Worm (Caenorhabditis elegans): ENCODE results near the gene let-268.

DNA sequence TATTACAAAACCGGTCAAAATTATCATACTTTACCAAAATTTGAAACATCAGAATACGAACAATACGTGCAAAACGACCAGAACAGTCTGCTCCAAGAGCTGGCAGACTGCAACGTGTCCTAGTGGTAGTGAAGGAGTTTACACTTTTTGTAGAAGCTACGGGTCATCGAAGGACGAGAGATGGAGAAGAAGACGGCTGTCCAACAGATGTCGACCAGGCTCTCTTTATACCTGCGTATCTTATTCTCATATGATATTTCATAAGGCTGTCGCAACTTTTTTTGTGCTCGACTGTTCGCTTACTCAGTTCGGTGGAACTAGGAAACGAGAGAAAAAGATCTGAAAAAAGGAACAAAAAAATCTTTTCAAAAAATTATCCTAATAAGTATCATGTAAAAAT is at the start of gene let-268:
- TF ChIP-seq ama-1 (optimal IDR thresholded peaks at IDR 0.05) (no peak), ztf-11 (tag; optimal IDR thresholded peaks at IDR 0.05) (no peak), nhr-237 (tag; optimal IDR thresholded peaks at IDR 0.05) (no peak), mep-1 (tag; optimal IDR thresholded peaks at IDR 0.05) (no peak), aha-1 (tag) (peak; percentile 7), F49E8.2 (tag; optimal IDR thresholded peaks at IDR 0.05; ENCODE audit: borderline replicate concordance) (no peak), lin-15B (tag; optimal IDR thresholded peaks at IDR 0.05) (no peak), Y105C5A.15 (GFP tag; IDR thresholded peaks at IDR 0.05) (no peak), spr-3 (GFP tag; optimal IDR thresholded peaks at IDR 0.05) (no peak), saeg-2 (GFP tag; IDR thresholded peaks at IDR 0.05) (no peak), tag-97 (GFP tag; IDR thresholded peaks at IDR 0.05) (no peak), dpl-1 (GFP tag; optimal IDR thresholded peaks at IDR 0.05) (no peak)

Measured in whole organism, L4 larva.